Worm (Caenorhabditis elegans) whole organism, L2 larva: ENCODE results near the gene cdc-25.3.

ENCODE experiments used
- C34F6.9 ChIP-seq: fragments of 150-350 bp; optimal IDR thresholded peaks from 2 replicates; lab custom pipeline; 2014; ENCODE audit warnings: missing biosample characterization, missing genetic modification characterization
- F13H6.1 ChIP-seq: sonication (generic microtip); optimal IDR thresholded peaks from 2 replicates; lab custom pipeline; 2016; ENCODE audit warnings: missing genetic modification characterization, missing compliant biosample characterization
- Y55F3AM.14 ChIP-seq: fragments of 200-800 bp; sonication (Bioruptor generic); optimal IDR thresholded peaks from 2 replicates; lab custom pipeline; 2018; ENCODE audit warnings: mild to moderate bottlenecking, missing genetic modification characterization, missing compliant biosample characterization
- ZK546.5 ChIP-seq: sonication (generic microtip); optimal IDR thresholded peaks from 2 replicates; lab custom pipeline; 2017; ENCODE audit warnings: missing biosample characterization, missing genetic modification characterization
- alr-1 ChIP-seq: fragments of 150-350 bp; optimal IDR thresholded peaks from 2 replicates; lab custom pipeline; 2014; ENCODE audit warnings: missing biosample characterization, missing genetic modification characterization
- aly-2 ChIP-seq: fragments of 150-350 bp; optimal IDR thresholded peaks from 2 replicates; lab custom pipeline; 2014; ENCODE audit warnings: missing biosample characterization, missing genetic modification characterization
- ama-1 ChIP-seq: fragments of 150-350 bp; optimal IDR thresholded peaks from 2 replicates; lab custom pipeline; 2018; ENCODE audit warnings: inconsistent platforms
- blmp-1 ChIP-seq: sonication (generic microtip); optimal IDR thresholded peaks from 2 replicates; lab custom pipeline; 2017; ENCODE audit warnings: missing genetic modification characterization, mild to moderate bottlenecking, missing compliant biosample characterization, antibody characterized with exemption, moderate library complexity; ENCODE audit not compliant: insufficient read depth
- ceh-82 ChIP-seq: fragments of 150-350 bp; optimal IDR thresholded peaks from 2 replicates; lab custom pipeline; 2014; ENCODE audit warnings: missing biosample characterization, missing genetic modification characterization
- crh-2 ChIP-seq: sonication (generic microtip); optimal IDR thresholded peaks from 2 replicates; lab custom pipeline; 2017; ENCODE audit warnings: missing biosample characterization, missing genetic modification characterization
- dmd-4 ChIP-seq: sonication (generic microtip); optimal IDR thresholded peaks from 2 replicates; lab custom pipeline; 2017; ENCODE audit warnings: missing biosample characterization, missing genetic modification characterization
- fos-1 ChIP-seq: fragments of 150-350 bp; optimal IDR thresholded peaks from 2 replicates; lab custom pipeline; 2014; ENCODE audit warnings: missing biosample characterization, missing genetic modification characterization
- gmeb-1 ChIP-seq: fragments of 150-350 bp; optimal IDR thresholded peaks from 2 replicates; lab custom pipeline; 2014; ENCODE audit warnings: missing biosample characterization, missing genetic modification characterization
- lin-13 ChIP-seq: fragments of 150-350 bp; optimal IDR thresholded peaks from 2 replicates; lab custom pipeline; 2014; ENCODE audit warnings: missing biosample characterization, missing genetic modification reagents, missing genetic modification characterization
- lsy-2 ChIP-seq, 2 experiments: fragments of 150-350 bp in 1 of 2; sonication (generic microtip) in 1 of 2; optimal IDR thresholded peaks; 2 replicates each; lab custom pipeline; 2014 to 2017; ENCODE audit warnings: missing biosample characterization in 2 of 2, missing genetic modification characterization in 2 of 2
- mab-5 ChIP-seq: fragments of 150-350 bp; optimal IDR thresholded peaks from 2 replicates; lab custom pipeline; 2014; ENCODE audit warnings: missing biosample characterization, missing genetic modification characterization
- mdl-1 ChIP-seq, 2 experiments: fragments of 150-350 bp in 1 of 2; sonication (generic microtip) in 1 of 2; optimal IDR thresholded peaks; 2 replicates each; lab custom pipeline; 2017; ENCODE audit warnings: missing biosample characterization in 2 of 2, missing genetic modification characterization in 2 of 2
- nhr-10 ChIP-seq: sonication (generic microtip); optimal IDR thresholded peaks from 2 replicates; lab custom pipeline; 2017; ENCODE audit warnings: missing biosample characterization, missing genetic modification characterization
- nhr-11 ChIP-seq: fragments of 150-350 bp; optimal IDR thresholded peaks from 2 replicates; lab custom pipeline; 2014; ENCODE audit warnings: missing biosample characterization, missing genetic modification characterization
- nhr-12 ChIP-seq: fragments of 150-350 bp; optimal IDR thresholded peaks from 2 replicates; lab custom pipeline; 2014; ENCODE audit warnings: missing biosample characterization, missing genetic modification characterization
- nhr-129 ChIP-seq: fragments of 150-350 bp; optimal IDR thresholded peaks from 2 replicates; lab custom pipeline; 2014; ENCODE audit warnings: missing biosample characterization, missing genetic modification characterization
- nhr-21 ChIP-seq: fragments of 150-350 bp; optimal IDR thresholded peaks from 2 replicates; lab custom pipeline; 2014; ENCODE audit warnings: missing biosample characterization, missing genetic modification characterization
- nhr-23 ChIP-seq: fragments of 150-350 bp; optimal IDR thresholded peaks from 2 replicates; lab custom pipeline; 2014; ENCODE audit warnings: missing biosample characterization, missing genetic modification reagents, missing genetic modification characterization
- nhr-237 ChIP-seq: fragments of 150-350 bp; optimal IDR thresholded peaks from 2 replicates; lab custom pipeline; 2014; ENCODE audit warnings: missing biosample characterization, missing genetic modification characterization
- nhr-25 ChIP-seq: fragments of 150-350 bp; sonication (generic microtip); optimal IDR thresholded peaks from 3 replicates; lab custom pipeline; 2014; ENCODE audit warnings: missing biosample characterization, missing genetic modification characterization
- nhr-77 ChIP-seq: fragments of 150-350 bp; optimal IDR thresholded peaks from 2 replicates; lab custom pipeline; 2014; ENCODE audit warnings: missing biosample characterization, missing genetic modification characterization
- sem-4 ChIP-seq: fragments of 150-350 bp; optimal IDR thresholded peaks from 2 replicates; lab custom pipeline; 2014; ENCODE audit warnings: missing biosample characterization, missing genetic modification reagents, missing genetic modification characterization
- sma-3 ChIP-seq: sonication (generic microtip); optimal IDR thresholded peaks from 2 replicates; lab custom pipeline; 2016; ENCODE audit warnings: missing genetic modification reagents, missing genetic modification characterization, missing compliant biosample characterization
- sma-9 ChIP-seq, 2 experiments: fragments of 150-350 bp in 1 of 2; sonication (generic microtip) in 1 of 2; optimal IDR thresholded peaks; 2 replicates each; lab custom pipeline; 2014 to 2016; ENCODE audit warnings: missing genetic modification characterization in 2 of 2, mild to moderate bottlenecking in 1 of 2, missing biosample characterization in 1 of 2, missing compliant biosample characterization in 1 of 2, missing genetic modification reagents in 1 of 2, moderate library complexity in 1 of 2
- unc-39 ChIP-seq: fragments of 150-350 bp; optimal IDR thresholded peaks from 2 replicates; lab custom pipeline; 2014; ENCODE audit warnings: missing biosample characterization, missing genetic modification characterization
- unc-55 ChIP-seq: fragments of 150-350 bp; sonication (generic microtip); optimal IDR thresholded peaks from 3 replicates; lab custom pipeline; 2014; ENCODE audit warnings: missing biosample characterization, missing genetic modification reagents, missing genetic modification characterization
- unc-62 ChIP-seq: fragments of 150-350 bp; optimal IDR thresholded peaks from 2 replicates; lab custom pipeline; 2014; ENCODE audit warnings: missing biosample characterization, missing genetic modification reagents, missing genetic modification characterization

Gene cdc-25.3

ce11 chrIII:8934378-8934777, 16.6 kb upstream of the cdc-25.3 start:
- no peak for TF ChIP-seq nhr-77 (tag; lab: Kevin White, UChicago)
- TF ChIP-seq Y55F3AM.14: no peak
- no peak for TF ChIP-seq sma-9 (GFP tag; optimal IDR thresholded peaks at IDR 0.05; lab: Kevin White, UChicago)
- no peak for TF ChIP-seq sma-9 (tag; optimal IDR thresholded peaks at IDR 0.05; lab: Kevin White, UChicago)
- no peak for TF ChIP-seq unc-39 (tag; lab: Kevin White, UChicago)
- no peak for TF ChIP-seq nhr-237 (tag; lab: Kevin White, UChicago)
- no peak for TF ChIP-seq ama-1 (lab: Kevin White, UChicago)
- no peak for TF ChIP-seq ZK546.5 (tag; lab: Kevin White, UChicago)
- no peak for TF ChIP-seq nhr-11
- no peak for TF ChIP-seq aly-2 (tag; lab: Kevin White, UChicago)
- no peak for TF ChIP-seq F13H6.1 (tag; lab: Kevin White, UChicago)
- no peak for TF ChIP-seq C34F6.9 (tag; lab: Kevin White, UChicago)
- no peak for TF ChIP-seq nhr-23 (tag; lab: Kevin White, UChicago)

- no peak for TF ChIP-seq nhr-23 (tag; lab: Kevin White, UChicago)
- TF ChIP-seq lsy-2 (tag; optimal IDR thresholded peaks at IDR 0.05; lab: Kevin White, UChicago): peak in 1 of 2 experiments; percentile 14
- peak; percentile 32 for TF ChIP-seq C34F6.9 (tag; lab: Kevin White, UChicago)
Observed at ce11 chrIII:8933696-8934095, 16.0 kb upstream of the cdc-25.3 start.

ce11 chrIII:8929723-8930122, 12.0 kb upstream of the cdc-25.3 start, which contains the start of gene arrd-15:
Gene arrd-15 (plus strand): TSS chrIII:8930023.
- TF ChIP-seq nhr-21 (tag; lab: Kevin White, UChicago) (no peak), dmd-4 (tag; lab: Kevin White, UChicago) (no peak), alr-1 (tag; lab: Kevin White, UChicago) (no peak), nhr-25 (no peak), mdl-1 (tag; optimal IDR thresholded peaks at IDR 0.05; lab: Kevin White, UChicago) (no peak), C34F6.9 (tag; lab: Kevin White, UChicago) (no peak), nhr-12 (tag; lab: Kevin White, UChicago) (no peak), unc-55 (GFP tag; lab: Kevin White, UChicago) (no peak), fos-1 (tag; lab: Kevin White, UChicago) (no peak), sma-3 (GFP tag; lab: Kevin White, UChicago) (no peak), F13H6.1 (tag; lab: Kevin White, UChicago) (no peak), nhr-10 (tag; lab: Kevin White, UChicago) (no peak), lsy-2 (tag; optimal IDR thresholded peaks at IDR 0.05; lab: Kevin White, UChicago) (no peak), lin-13 (GFP tag; lab: Kevin White, UChicago) (no peak)

- TF ChIP-seq sma-3 (GFP tag; lab: Kevin White, UChicago) (peak; percentile 28), nhr-25 (no peak), fos-1 (tag; lab: Kevin White, UChicago) (peak; percentile 19), sma-9 (GFP tag; optimal IDR thresholded peaks at IDR 0.05; lab: Kevin White, UChicago) (no peak), sma-9 (tag; optimal IDR thresholded peaks at IDR 0.05; lab: Kevin White, UChicago) (no peak), sem-4 (peak; percentile 12), ceh-82 (tag; lab: Kevin White, UChicago) (no peak), nhr-129 (tag; lab: Kevin White, UChicago) (no peak), unc-39 (tag; lab: Kevin White, UChicago) (no peak), blmp-1 (tag; lab: Kevin White, UChicago) (peak; percentile 88), gmeb-1 (tag; lab: Kevin White, UChicago) (peak; percentile 1), unc-62 (no peak), C34F6.9 (tag; lab: Kevin White, UChicago) (peak; percentile 6), nhr-11 (no peak), nhr-77 (tag; lab: Kevin White, UChicago) (no peak), crh-2 (tag; lab: Kevin White, UChicago) (peak; percentile 31), mab-5 (no peak)
Observed at ce11 chrIII:8926512-8926911, 8.8 kb upstream of the cdc-25.3 start.

ce11 chrIII:8925539-8925938, 7.8 kb upstream of the cdc-25.3 start:
- peak; percentile 16 for TF ChIP-seq fos-1 (tag; lab: Kevin White, UChicago)
- no peak for TF ChIP-seq mab-5
- no peak for TF ChIP-seq unc-39 (tag; lab: Kevin White, UChicago)
- no peak for TF ChIP-seq ceh-82 (tag; lab: Kevin White, UChicago)
- peak; percentile 58 for TF ChIP-seq sma-9 (GFP tag; optimal IDR thresholded peaks at IDR 0.05; lab: Kevin White, UChicago)
- no peak for TF ChIP-seq sma-9 (tag; optimal IDR thresholded peaks at IDR 0.05; lab: Kevin White, UChicago)
